Fruit fly (Drosophila melanogaster) whole organism, embryonic: ENCODE results near the gene Pvf2.

Experiments used
- CG12071 ChIP-seq: fragments of 200-800 bp; sonication (Bioruptor generic); optimal IDR thresholded peaks from 3 replicates; lab custom pipeline; 2018; ENCODE audit warnings: missing biosample characterization, mild to moderate bottlenecking, missing genetic modification characterization
- CG30403 ChIP-seq: fragments of 200-800 bp; sonication (Bioruptor generic); optimal IDR thresholded peaks from 3 replicates; lab custom pipeline; 2016; ENCODE audit warnings: missing biosample characterization, missing genetic modification characterization
- CG4360 ChIP-seq: fragments of 200-800 bp; sonication (Bioruptor generic); IDR thresholded peaks from 2 replicates; pipeline ENCODE4 v1.3.6; 2022; ENCODE audit warnings: missing biosample characterization, missing genetic modification characterization
- Lpt ChIP-seq: fragments of >200 bp; optimal IDR thresholded peaks from 2 replicates; lab custom pipeline; 2018; ENCODE audit warnings: missing biosample characterization, missing genetic modification characterization

DNA sequence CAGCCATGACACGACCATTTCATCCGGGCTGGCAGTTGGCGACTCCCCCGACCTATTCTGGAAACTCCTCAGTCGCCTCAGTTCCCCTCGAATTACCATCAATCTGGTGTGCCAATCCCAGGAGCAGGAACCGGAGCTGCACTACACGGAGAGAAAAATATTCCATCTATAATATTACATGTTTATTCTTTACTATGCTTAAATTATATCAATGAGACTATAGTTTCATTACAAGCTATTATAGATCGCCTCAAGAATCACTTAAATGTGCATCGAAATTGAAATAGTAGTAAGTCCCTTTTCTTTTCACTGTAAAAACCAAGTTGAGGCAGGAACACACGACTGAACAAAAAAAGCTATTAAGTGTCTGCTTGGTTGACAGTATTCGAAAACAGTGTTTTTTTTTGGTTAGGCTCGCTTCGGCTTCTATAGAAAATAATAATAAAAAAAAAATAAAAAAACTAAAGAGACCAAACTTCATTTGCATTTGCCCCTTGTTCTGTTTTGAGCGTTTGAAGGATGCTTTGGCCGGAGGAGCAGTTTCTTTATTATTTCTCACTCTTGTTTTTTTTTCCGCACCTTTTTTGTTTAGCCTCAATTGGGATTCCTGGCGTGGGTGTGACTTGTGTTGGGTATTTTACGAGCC, 8.3 kb downstream of the Pvf2 start:
- TF ChIP-seq CG30403 (GFP tag; lab: Kevin White, UChicago) (no peak), CG12071 (GFP tag; lab: Kevin White, UChicago) (no peak), CG4360 (GFP tag; lab: Robert Waterston, UW) (no peak), Lpt (GFP tag; lab: Kevin White, UChicago) (no peak)
